1 fruit fly cellular context compared by ENCODE assay signal in the genomic region with DNA sequence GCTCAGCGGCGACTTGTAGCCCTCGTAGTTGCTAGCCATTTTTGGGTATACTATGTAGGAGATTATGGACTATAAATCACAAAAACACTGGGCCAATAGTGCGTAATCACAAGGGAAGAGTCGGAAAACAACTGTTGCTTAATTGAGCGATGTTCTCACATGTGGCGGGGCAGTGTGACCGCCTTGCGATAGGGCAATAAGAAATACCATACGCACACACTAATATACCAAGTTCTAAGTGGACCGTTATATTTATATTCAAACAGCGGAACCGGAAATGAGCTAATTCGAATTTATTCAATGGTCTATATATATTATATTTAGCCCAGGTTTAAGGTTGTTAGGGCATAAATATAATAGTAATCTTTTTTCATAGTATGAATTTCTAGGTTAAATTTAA.
A peak's percentile ranks its signal among the peaks of the same experiment; 100 is the strongest.
TF ChIP-seq lines count a peak whose summit lies in the region.

A gene (minus strand): TSS at position 165 of the 400 bp plus-strand sequence.

TF ChIP-seq in whole organism, embryonic, 481 proteins besides CTCF, POLR2A, EP300 and RAD21 (continued from another document and continues in another):
- TF ChIP-seq ato (GFP tag; IDR thresholded peaks at IDR 0.05; lab: Robert Waterston, UW; ENCODE audit: partially characterized antibody) (peak; percentile 26; the same call in 1 of the 2 replicates), ems (GFP tag; optimal IDR thresholded peaks at IDR 0.05; lab: Kevin White, UChicago) (no peak), H15 (GFP tag; IDR thresholded peaks at IDR 0.05; lab: Robert Waterston, UW) (no peak), Mes4 (GFP tag; optimal IDR thresholded peaks at IDR 0.05; lab: Kevin White, UChicago) (peak; percentile 45), CG11560 (tag; IDR thresholded peaks at IDR 0.05; lab: Robert Waterston, UW) (no peak), CG10543 (GFP tag; optimal IDR thresholded peaks at IDR 0.05; lab: Kevin White, UChicago) (no peak), CG32772 (GFP tag; IDR thresholded peaks at IDR 0.05; lab: Robert Waterston, UW) (no peak), CG3838 (GFP tag; optimal IDR thresholded peaks at IDR 0.05; lab: Kevin White, UChicago) (no peak), twi (tag; optimal IDR thresholded peaks at IDR 0.05; lab: Kevin White, UChicago) (no peak), ATbp (GFP tag; optimal IDR thresholded peaks at IDR 0.05; lab: Kevin White, UChicago) (peak; percentile 78), insv (GFP tag; optimal IDR thresholded peaks at IDR 0.05; lab: Kevin White, UChicago) (peak in 1 of 2 experiments; percentile 68), CG3407 (GFP tag; optimal IDR thresholded peaks at IDR 0.05; lab: Kevin White, UChicago) (peak; percentile 72), CG31224 (GFP tag; IDR thresholded peaks at IDR 0.05; lab: Robert Waterston, UW) (no peak), croc (GFP tag; conservative IDR thresholded peaks at IDR 0.05; lab: Robert Waterston, UW) (0 out of 3 replicates have a peak, but pooled peaks have one; percentile 20), CG12659 (GFP tag; optimal IDR thresholded peaks at IDR 0.05; lab: Kevin White, UChicago) (peak; percentile 72), ci (GFP tag; IDR thresholded peaks at IDR 0.05; lab: Robert Waterston, UW) (peak; percentile 91), CG12299 (tag; optimal IDR thresholded peaks at IDR 0.05; lab: Kevin White, UChicago) (peak; percentile 45), kni (GFP tag; optimal IDR thresholded peaks at IDR 0.05; lab: Kevin White, UChicago) (peak; percentile 50), wek (GFP tag; optimal IDR thresholded peaks at IDR 0.05; lab: Kevin White, UChicago) (peak; percentile 76), CG14014 (GFP tag; IDR thresholded peaks at IDR 0.05; lab: Robert Waterston, UW) (no peak), CG3163 (GFP tag; optimal IDR thresholded peaks at IDR 0.05; lab: Kevin White, UChicago) (no peak), Ets97D (GFP tag; optimal IDR thresholded peaks at IDR 0.05; lab: Kevin White, UChicago) (peak; percentile 99), so (GFP tag; IDR thresholded peaks at IDR 0.05; lab: Robert Waterston, UW) (0 out of 3 replicates have a peak, but pooled peaks have one; percentile 32), CG10147 (GFP tag; optimal IDR thresholded peaks at IDR 0.05; lab: Kevin White, UChicago) (no peak), zfh1 (GFP tag; IDR thresholded peaks at IDR 0.05; lab: Robert Waterston, UW) (peak; percentile 72), CG33213 (GFP tag; optimal IDR thresholded peaks at IDR 0.05; lab: Kevin White, UChicago) (peak; percentile 70), sc (optimal IDR thresholded peaks at IDR 0.05; lab: Kevin White, UChicago) (no peak), sc (GFP tag; optimal IDR thresholded peaks at IDR 0.05; lab: Kevin White, UChicago) (peak; percentile 67), CG11398 (GFP tag; optimal IDR thresholded peaks at IDR 0.05; lab: Kevin White, UChicago) (no peak), wor (GFP tag; IDR thresholded peaks at IDR 0.05; lab: Robert Waterston, UW) (no peak), schlank (tag; optimal IDR thresholded peaks at IDR 0.05; lab: Kevin White, UChicago) (peak; percentile 49), Mrtf (GFP tag; IDR thresholded peaks at IDR 0.05; lab: Robert Waterston, UW) (no peak), CG17359 (tag; optimal IDR thresholded peaks at IDR 0.05; lab: Kevin White, UChicago) (no peak), Bteb2 (GFP tag; optimal IDR thresholded peaks at IDR 0.05; lab: Kevin White, UChicago) (no peak), Chrac-16 (GFP tag; optimal IDR thresholded peaks at IDR 0.05; lab: Kevin White, UChicago) (peak; percentile 19), CG8388 (GFP tag; optimal IDR thresholded peaks at IDR 0.05; lab: Kevin White, UChicago) (no peak), odd (GFP tag; optimal IDR thresholded peaks at IDR 0.05; lab: Kevin White, UChicago) (peak; percentile 79), pum (GFP tag; optimal IDR thresholded peaks at IDR 0.05; lab: Kevin White, UChicago) (no peak), sob (GFP tag; IDR thresholded peaks at IDR 0.05; lab: Robert Waterston, UW) (peak; percentile 60; the same call in 1 of the 2 replicates), Doc3 (GFP tag; IDR thresholded peaks at IDR 0.05; lab: Robert Waterston, UW; ENCODE audit: partially characterized antibody) (no peak), slbo (GFP tag; IDR thresholded peaks at IDR 0.05; lab: Robert Waterston, UW) (0 out of 2 replicates have a peak, but pooled peaks have one; percentile 11), Optix (GFP tag; IDR thresholded peaks at IDR 0.05; lab: Robert Waterston, UW) (no peak), BtbVII (GFP tag; optimal IDR thresholded peaks at IDR 0.05; lab: Kevin White, UChicago) (peak; percentile 76), Sin3A (optimal IDR thresholded peaks at IDR 0.05; lab: Kevin White, UChicago) (no peak), CG15479 (GFP tag; optimal IDR thresholded peaks at IDR 0.05; lab: Kevin White, UChicago) (peak; percentile 5), CG33557 (GFP tag; optimal IDR thresholded peaks at IDR 0.05; lab: Kevin White, UChicago) (peak; percentile 75), CG13123 (GFP tag; optimal IDR thresholded peaks at IDR 0.05; lab: Kevin White, UChicago) (no peak), gsb (GFP tag; IDR thresholded peaks at IDR 0.05; lab: Robert Waterston, UW) (no peak), Dip3 (GFP tag; optimal IDR thresholded peaks at IDR 0.05; lab: Kevin White, UChicago) (no peak), CG13287 (GFP tag; IDR thresholded peaks at IDR 0.05; lab: Robert Waterston, UW; ENCODE audit: partially characterized antibody) (peak; percentile 60; the same call in 1 of the 2 replicates), Fer1 (GFP tag; optimal IDR thresholded peaks at IDR 0.05; lab: Kevin White, UChicago) (no peak), danr (GFP tag; IDR thresholded peaks at IDR 0.05; lab: Robert Waterston, UW) (no peak), Elba2 (GFP tag; optimal IDR thresholded peaks at IDR 0.05; lab: Kevin White, UChicago) (no peak), CG15696 (tag; optimal IDR thresholded peaks at IDR 0.05; lab: Kevin White, UChicago) (peak; percentile 3), pb (GFP tag; optimal IDR thresholded peaks at IDR 0.05; lab: Kevin White, UChicago) (peak; percentile 11), HLH3B (GFP tag; IDR thresholded peaks at IDR 0.05; lab: Robert Waterston, UW) (no peak), CG30403 (GFP tag; optimal IDR thresholded peaks at IDR 0.05; lab: Kevin White, UChicago) (peak; percentile 42), CG2120 (GFP tag; optimal IDR thresholded peaks at IDR 0.05; lab: Kevin White, UChicago) (no peak), CG9437 (GFP tag; optimal IDR thresholded peaks at IDR 0.05; lab: Kevin White, UChicago) (peak; percentile 65), cg (GFP tag; optimal IDR thresholded peaks at IDR 0.05; lab: Kevin White, UChicago) (no peak), Nf-YB (GFP tag; optimal IDR thresholded peaks at IDR 0.05; lab: Kevin White, UChicago) (peak; percentile 53), exex (tag; optimal IDR thresholded peaks at IDR 0.05; lab: Kevin White, UChicago) (no peak), CG14050 (GFP tag; IDR thresholded peaks at IDR 0.05; lab: Robert Waterston, UW) (peak; percentile 27; the same call in 1 of the 3 replicates), CG4617 (GFP tag; optimal IDR thresholded peaks at IDR 0.05; lab: Kevin White, UChicago; ENCODE audit: borderline replicate concordance) (no peak), slp2 (GFP tag; optimal IDR thresholded peaks at IDR 0.05; lab: Kevin White, UChicago) (peak; percentile 46), CG2889 (GFP tag; IDR thresholded peaks at IDR 0.05; lab: Robert Waterston, UW) (no peak), gcm2 (GFP tag; optimal IDR thresholded peaks at IDR 0.05; lab: Kevin White, UChicago) (peak; percentile 41), vfl (GFP tag; optimal IDR thresholded peaks at IDR 0.05; lab: Kevin White, UChicago) (no peak), HLH4C (GFP tag; IDR thresholded peaks at IDR 0.05; lab: Robert Waterston, UW; ENCODE audit: partially characterized antibody) (no peak), grn (GFP tag; optimal IDR thresholded peaks at IDR 0.05; lab: Kevin White, UChicago) (peak; percentile 43), fd96Cb (tag; optimal IDR thresholded peaks at IDR 0.05; lab: Kevin White, UChicago) (no peak), NFAT (GFP tag; IDR thresholded peaks at IDR 0.05; lab: Robert Waterston, UW) (peak; percentile 8; the same call in 1 of the 2 replicates), kay (GFP tag; optimal IDR thresholded peaks at IDR 0.05; lab: Kevin White, UChicago) (no peak), Dref (GFP tag; IDR thresholded peaks at IDR 0.05; lab: Robert Waterston, UW) (no peak), CG10462 (GFP tag; optimal IDR thresholded peaks at IDR 0.05; lab: Kevin White, UChicago) (peak; percentile 73), CG4328 (GFP tag; optimal IDR thresholded peaks at IDR 0.05; lab: Kevin White, UChicago) (peak; percentile 50), Sry-δ (GFP tag; optimal IDR thresholded peaks at IDR 0.05; lab: Kevin White, UChicago) (no peak), shn (GFP tag; optimal IDR thresholded peaks at IDR 0.05; lab: Kevin White, UChicago) (no peak), CG31388 (GFP tag; optimal IDR thresholded peaks at IDR 0.05; lab: Kevin White, UChicago) (no peak), ind (GFP tag; optimal IDR thresholded peaks at IDR 0.05; lab: Kevin White, UChicago) (no peak), CG18011 (GFP tag; optimal IDR thresholded peaks at IDR 0.05; lab: Kevin White, UChicago) (no peak), CG16815 (GFP tag; optimal IDR thresholded peaks at IDR 0.05; lab: Kevin White, UChicago) (no peak), HmgZ (tag; optimal IDR thresholded peaks at IDR 0.05; lab: Kevin White, UChicago) (peak; percentile 37), MESR4 (GFP tag; optimal IDR thresholded peaks at IDR 0.05; lab: Kevin White, UChicago) (peak; percentile 78), yki (optimal IDR thresholded peaks at IDR 0.05; lab: Kevin White, UChicago) (no peak), lmd (GFP tag; IDR thresholded peaks at IDR 0.05; lab: Robert Waterston, UW) (no peak), Awh (GFP tag; IDR thresholded peaks at IDR 0.05; lab: Robert Waterston, UW) (no peak), CG32767 (GFP tag; IDR thresholded peaks at IDR 0.05; lab: Robert Waterston, UW) (peak; percentile 35; the same call in 1 of the 2 replicates), CG4404 (GFP tag; IDR thresholded peaks at IDR 0.05; lab: Robert Waterston, UW) (no peak), psq (GFP tag; optimal IDR thresholded peaks at IDR 0.05; lab: Kevin White, UChicago) (no peak), CG6854 (GFP tag; optimal IDR thresholded peaks at IDR 0.05; lab: Kevin White, UChicago) (peak; percentile 61), ap (GFP tag; IDR thresholded peaks at IDR 0.05; lab: Robert Waterston, UW) (no peak), knrl (GFP tag; IDR thresholded peaks at IDR 0.05; lab: Robert Waterston, UW; ENCODE audit: partially characterized antibody) (peak; percentile 29; the same call in 1 of the 3 replicates), CG7839 (tag; optimal IDR thresholded peaks at IDR 0.05; lab: Kevin White, UChicago) (no peak), btn (GFP tag; optimal IDR thresholded peaks at IDR 0.05; lab: Kevin White, UChicago) (no peak), CG14965 (GFP tag; optimal IDR thresholded peaks at IDR 0.05; lab: Kevin White, UChicago; ENCODE audit: borderline replicate concordance) (no peak), Taf1 (GFP tag; IDR thresholded peaks at IDR 0.05; lab: Robert Waterston, UW) (no peak), repo (GFP tag; optimal IDR thresholded peaks at IDR 0.05; lab: Kevin White, UChicago) (peak; percentile 40), CG18619 (GFP tag; optimal IDR thresholded peaks at IDR 0.05; lab: Kevin White, UChicago) (peak; percentile 74), unpg (GFP tag; optimal IDR thresholded peaks at IDR 0.05; lab: Kevin White, UChicago) (no peak), CG4707 (GFP tag; optimal IDR thresholded peaks at IDR 0.05; lab: Kevin White, UChicago) (peak; percentile 75), row (GFP tag; IDR thresholded peaks at IDR 0.05; lab: Robert Waterston, UW) (no peak), CG6654 (GFP tag; optimal IDR thresholded peaks at IDR 0.05; lab: Kevin White, UChicago) (peak; percentile 7), CG7357 (GFP tag; IDR thresholded peaks at IDR 0.05; lab: Robert Waterston, UW) (no peak), dati (GFP tag; IDR thresholded peaks at IDR 0.05; lab: Robert Waterston, UW) (no peak), gce (GFP tag; IDR thresholded peaks at IDR 0.05; lab: Robert Waterston, UW) (no peak), Med (GFP tag; lab: Kevin White, UChicago) (peak; percentile 95), CG2129 (GFP tag; IDR thresholded peaks at IDR 0.05; lab: Robert Waterston, UW; ENCODE audit: partially characterized antibody) (no peak), CG10431 (GFP tag; optimal IDR thresholded peaks at IDR 0.05; lab: Kevin White, UChicago) (no peak), CG17612 (GFP tag; IDR thresholded peaks at IDR 0.05; lab: Robert Waterston, UW) (no peak), slou (GFP tag; optimal IDR thresholded peaks at IDR 0.05; lab: Kevin White, UChicago) (no peak), hth (optimal IDR thresholded peaks at IDR 0.05; lab: Kevin White, UChicago) (no peak), Bgb (GFP tag; IDR thresholded peaks at IDR 0.05; lab: Robert Waterston, UW; ENCODE audit: partially characterized antibody) (peak; percentile 49; the same call in 1 of the 2 replicates), CG5180 (GFP tag; optimal IDR thresholded peaks at IDR 0.05; lab: Kevin White, UChicago) (peak; percentile 49), CG11504 (tag; optimal IDR thresholded peaks at IDR 0.05; lab: Kevin White, UChicago) (no peak), stc (GFP tag; IDR thresholded peaks at IDR 0.05; lab: Robert Waterston, UW) (peak; percentile 63; the same call in 1 of the 2 replicates), CG11456 (GFP tag; IDR thresholded peaks at IDR 0.05; lab: Robert Waterston, UW) (no peak), Sox102F (GFP tag; optimal IDR thresholded peaks at IDR 0.05; lab: Kevin White, UChicago) (no peak), Blimp-1 (GFP tag; optimal IDR thresholded peaks at IDR 0.05; lab: Kevin White, UChicago) (no peak), ken (GFP tag; IDR thresholded peaks at IDR 0.05; lab: Robert Waterston, UW) (no peak), CG4424 (GFP tag; optimal IDR thresholded peaks at IDR 0.05; lab: Kevin White, UChicago) (peak; percentile 74), CrebB (tag; optimal IDR thresholded peaks at IDR 0.05; lab: Kevin White, UChicago) (peak; percentile 86), CG11093 (GFP tag; IDR thresholded peaks at IDR 0.05; lab: Robert Waterston, UW) (no peak), vvl (GFP tag; IDR thresholded peaks at IDR 0.05; lab: Robert Waterston, UW) (peak; percentile 84), eve (GFP tag; optimal IDR thresholded peaks at IDR 0.05; lab: Kevin White, UChicago) (no peak), Atf-2 (GFP tag; optimal IDR thresholded peaks at IDR 0.05; lab: Kevin White, UChicago) (no peak), CG12071 (GFP tag; optimal IDR thresholded peaks at IDR 0.05; lab: Kevin White, UChicago) (peak; percentile 67), HLHmδ (GFP tag; optimal IDR thresholded peaks at IDR 0.05; lab: Kevin White, UChicago) (peak; percentile 67)
